Fruit fly (Drosophila melanogaster) whole organism, embryonic: ENCODE results near the gene CG4041.
A peak's percentile ranks its signal among the peaks of the same experiment; 100 is the strongest.

ENCODE experiments used
- Blimp-1 ChIP-seq: fragments of 200-800 bp; sonication (Bioruptor generic); optimal IDR thresholded peaks from 3 replicates; lab custom pipeline; 2018; ENCODE audit warnings: missing biosample characterization, missing genetic modification characterization, mild to moderate bottlenecking, moderate library complexity, missing genetic modification reagents
- CG10565 ChIP-seq: fragments of 200-800 bp; sonication (Bioruptor generic); optimal IDR thresholded peaks from 3 replicates; lab custom pipeline; 2016; ENCODE audit warnings: missing biosample characterization, mild to moderate bottlenecking, missing genetic modification characterization
- CG12071 ChIP-seq: fragments of 200-800 bp; sonication (Bioruptor generic); optimal IDR thresholded peaks from 3 replicates; lab custom pipeline; 2018; ENCODE audit warnings: missing biosample characterization, mild to moderate bottlenecking, missing genetic modification characterization
- CG13624 ChIP-seq: fragments of 200-800 bp; sonication (Bioruptor generic); optimal IDR thresholded peaks from 2 replicates; lab custom pipeline; 2016; ENCODE audit warnings: missing biosample characterization, missing genetic modification characterization
- CG15011 ChIP-seq: fragments of 200-800 bp; sonication (Bioruptor generic); optimal IDR thresholded peaks from 3 replicates; lab custom pipeline; 2018; ENCODE audit warnings: missing biosample characterization, mild to moderate bottlenecking, missing genetic modification characterization
- CG1529 ChIP-seq: fragments of 200-800 bp; sonication (Bioruptor generic); optimal IDR thresholded peaks from 3 replicates; lab custom pipeline; 2018; ENCODE audit warnings: missing biosample characterization, missing genetic modification characterization
- CG15696 ChIP-seq: fragments of 200-800 bp; sonication (Bioruptor generic); optimal IDR thresholded peaks from 2 replicates; lab custom pipeline; 2019; ENCODE audit warnings: missing biosample characterization, mild to moderate bottlenecking, missing genetic modification characterization, moderate library complexity
- CG1603 ChIP-seq: fragments of 200-800 bp; sonication (Bioruptor generic); optimal IDR thresholded peaks from 2 replicates; lab custom pipeline; 2019; ENCODE audit warnings: missing biosample characterization, mild to moderate bottlenecking, missing genetic modification characterization, moderate library complexity
- CG17359 ChIP-seq: fragments of 200-800 bp; sonication (Bioruptor generic); optimal IDR thresholded peaks from 3 replicates; lab custom pipeline; 2018; ENCODE audit warnings: missing biosample characterization, mild to moderate bottlenecking, missing genetic modification characterization, moderate library complexity
- CG17385 ChIP-seq: fragments of 200-800 bp; sonication (Bioruptor generic); optimal IDR thresholded peaks from 3 replicates; lab custom pipeline; 2018; ENCODE audit warnings: missing biosample characterization, mild to moderate bottlenecking, missing genetic modification characterization
- CG17612 ChIP-seq: fragments of 200-800 bp; sonication (Bioruptor generic); IDR thresholded peaks from 2 replicates; pipeline ENCODE4 v1.3.6; 2022; ENCODE audit warnings: missing biosample characterization, missing genetic modification characterization
- CG2712 ChIP-seq: fragments of 200-800 bp; optimal IDR thresholded peaks from 3 replicates; lab custom pipeline; 2019; ENCODE audit warnings: missing biosample characterization, mild to moderate bottlenecking, missing genetic modification characterization, moderate library complexity
- CG33557 ChIP-seq: fragments of 200-800 bp; sonication (Bioruptor generic); optimal IDR thresholded peaks from 2 replicates; lab custom pipeline; 2019; ENCODE audit warnings: missing biosample characterization, mild to moderate bottlenecking, missing genetic modification characterization, moderate library complexity
- CG3407 ChIP-seq: fragments of 200-800 bp; sonication (Bioruptor generic); optimal IDR thresholded peaks from 2 replicates; lab custom pipeline; 2018; ENCODE audit warnings: missing biosample characterization, mild to moderate bottlenecking, missing genetic modification characterization
- CG3726 ChIP-seq: fragments of 200-800 bp; sonication (Bioruptor generic); IDR thresholded peaks from 3 replicates; pipeline ENCODE4, ENCODE4 v1.3.6; 2022; ENCODE audit warnings: missing biosample characterization, missing genetic modification characterization
- CG3838 ChIP-seq: fragments of 200-800 bp; sonication (Bioruptor generic); optimal IDR thresholded peaks from 3 replicates; lab custom pipeline; 2016; ENCODE audit warnings: missing biosample characterization, missing genetic modification characterization
- CG7786 ChIP-seq: fragments of 200-800 bp; sonication (Bioruptor generic); optimal IDR thresholded peaks from 2 replicates; lab custom pipeline; 2016; ENCODE audit warnings: missing biosample characterization, missing genetic modification characterization
- CrebB ChIP-seq: fragments of 200-800 bp; sonication (Bioruptor generic); optimal IDR thresholded peaks from 3 replicates; lab custom pipeline; 2018; ENCODE audit warnings: missing biosample characterization, mild to moderate bottlenecking, missing genetic modification characterization
- Dbx ChIP-seq: fragments of 200-800 bp; sonication (Bioruptor generic); IDR thresholded peaks from 3 replicates; pipeline ENCODE4 v1.3.6; 2022; ENCODE audit warnings: missing biosample characterization, missing genetic modification characterization
- Dfd ChIP-seq, 2 experiments: fragments of >200 bp; optimal IDR thresholded peaks; 2 replicates each; lab custom pipeline; 2017; ENCODE audit warnings: missing biosample characterization in 2 of 2, missing genetic modification characterization in 2 of 2
- Elba2 ChIP-seq: fragments of 200-800 bp; sonication (Bioruptor generic); optimal IDR thresholded peaks from 3 replicates; lab custom pipeline; 2016; ENCODE audit warnings: missing biosample characterization, missing genetic modification characterization
- Gsc ChIP-seq: fragments of 200-800 bp; sonication (Bioruptor generic); IDR thresholded peaks from 2 replicates; pipeline ENCODE4 v1.3.6; 2022; ENCODE audit warnings: missing biosample characterization, missing genetic modification characterization
- H2.0 ChIP-seq: fragments of 200-800 bp; sonication (Bioruptor generic); IDR thresholded peaks from 2 replicates; pipeline ENCODE4 v1.3.6; 2022; ENCODE audit warnings: missing biosample characterization, missing genetic modification characterization
- HHEX ChIP-seq: fragments of 200-800 bp; sonication (Bioruptor generic); optimal IDR thresholded peaks from 3 replicates; lab custom pipeline; 2017; ENCODE audit warnings: missing biosample characterization, mild to moderate bottlenecking, missing genetic modification characterization, missing genetic modification reagents
- HLH4C ChIP-seq: fragments of 200-800 bp; sonication (Bioruptor generic); IDR thresholded peaks from 3 replicates; pipeline ENCODE4 v1.3.6; 2022; ENCODE audit warnings: missing biosample characterization, missing genetic modification characterization; ENCODE audit not compliant: partially characterized antibody
- MESR4 ChIP-seq: fragments of 200-800 bp; sonication (Bioruptor generic); optimal IDR thresholded peaks from 2 replicates; lab custom pipeline; 2018; ENCODE audit warnings: missing biosample characterization, mild to moderate bottlenecking, missing genetic modification characterization, moderate library complexity
- Med ChIP-seq: fragments of 200-800 bp; sonication (Bioruptor generic); peaks from one replicate; lab custom pipeline; 2016; ENCODE audit warnings: missing biosample characterization, missing genetic modification characterization, mild to moderate bottlenecking, inconsistent platforms, moderate library complexity
- Pdp1 ChIP-seq, 2 experiments: fragments of 200-800 bp; sonication (Bioruptor generic); optimal IDR thresholded peaks; 3 replicates each; lab custom pipeline; 2016; ENCODE audit warnings: missing biosample characterization in 2 of 2, missing genetic modification characterization in 2 of 2, mild to moderate bottlenecking in 1 of 2, moderate library complexity in 1 of 2
- Spps ChIP-seq: fragments of 200-800 bp; sonication (Bioruptor generic); optimal IDR thresholded peaks from 2 replicates; lab custom pipeline; 2018; ENCODE audit warnings: missing biosample characterization, mild to moderate bottlenecking, missing genetic modification characterization
- Ssrp ChIP-seq: fragments of 200-800 bp; sonication (Bioruptor generic); optimal IDR thresholded peaks from 2 replicates; lab custom pipeline; 2018; ENCODE audit warnings: missing biosample characterization, mild to moderate bottlenecking, missing genetic modification characterization, moderate library complexity
- Vsx1 ChIP-seq: fragments of 200-800 bp; sonication (Bioruptor generic); optimal IDR thresholded peaks from 2 replicates; lab custom pipeline; 2017; ENCODE audit warnings: missing biosample characterization, mild to moderate bottlenecking, missing genetic modification characterization, missing genetic modification reagents
- abd-A ChIP-seq: fragments of 200-800 bp; sonication (Bioruptor generic); optimal IDR thresholded peaks from 3 replicates; lab custom pipeline; 2019; ENCODE audit warnings: missing biosample characterization, mild to moderate bottlenecking, missing genetic modification characterization, moderate library complexity
- chn ChIP-seq: fragments of 200-800 bp; sonication (Bioruptor generic); optimal IDR thresholded peaks from 2 replicates; lab custom pipeline; 2016; ENCODE audit warnings: missing biosample characterization, missing genetic modification characterization
- crc ChIP-seq: fragments of 200-800 bp; sonication (Bioruptor generic); optimal IDR thresholded peaks from 2 replicates; lab custom pipeline; 2016; ENCODE audit warnings: missing biosample characterization, missing genetic modification characterization
- danr ChIP-seq: fragments of 200-800 bp; sonication (Bioruptor generic); IDR thresholded peaks from 2 replicates; pipeline ENCODE4 v1.3.6; 2022; ENCODE audit warnings: missing biosample characterization, missing genetic modification characterization
- en ChIP-seq: fragments of 200-800 bp; sonication (Bioruptor generic); optimal IDR thresholded peaks from 2 replicates; lab custom pipeline; 2016; ENCODE audit warnings: missing biosample characterization, missing genetic modification characterization
- ftz-f1 ChIP-seq: fragments of 200-800 bp; sonication (Bioruptor generic); optimal IDR thresholded peaks from 2 replicates; lab custom pipeline; 2016; ENCODE audit warnings: missing biosample characterization, missing genetic modification characterization
- peb ChIP-seq: fragments of 200-800 bp; sonication (Bioruptor generic); IDR thresholded peaks from 2 replicates; pipeline ENCODE4 v1.3.6; 2022; ENCODE audit warnings: missing biosample characterization, missing genetic modification characterization
- pnt ChIP-seq: fragments of 200-800 bp; sonication (Bioruptor generic); optimal IDR thresholded peaks from 3 replicates; lab custom pipeline; 2016; ENCODE audit warnings: missing biosample characterization, missing genetic modification characterization
- sens-2 ChIP-seq: fragments of 200-800 bp; sonication (Bioruptor generic); IDR thresholded peaks from 2 replicates; pipeline ENCODE4 v1.3.6; 2022; ENCODE audit warnings: missing biosample characterization, missing genetic modification characterization
- sima ChIP-seq: fragments of 200-800 bp; sonication (Bioruptor generic); optimal IDR thresholded peaks from 2 replicates; lab custom pipeline; 2016; ENCODE audit warnings: missing biosample characterization, missing genetic modification characterization
- slbo ChIP-seq: fragments of 200-800 bp; sonication (Bioruptor generic); IDR thresholded peaks from 2 replicates; pipeline ENCODE4 v1.3.6; 2022; ENCODE audit warnings: missing biosample characterization, missing genetic modification characterization
- sqz ChIP-seq: fragments of 200-800 bp; sonication (Bioruptor generic); optimal IDR thresholded peaks from 3 replicates; lab custom pipeline; 2018; ENCODE audit warnings: missing biosample characterization, mild to moderate bottlenecking, missing genetic modification characterization
- tap ChIP-seq: fragments of 200-800 bp; optimal IDR thresholded peaks from 3 replicates; lab custom pipeline; 2019; ENCODE audit warnings: missing biosample characterization, mild to moderate bottlenecking, missing genetic modification characterization, moderate library complexity
- tio ChIP-seq: fragments of 200-800 bp; sonication (Bioruptor generic); optimal IDR thresholded peaks from 2 replicates; lab custom pipeline; 2017; ENCODE audit warnings: missing biosample characterization, missing genetic modification characterization, inconsistent platforms
- tna ChIP-seq: fragments of 200-800 bp; sonication (Bioruptor generic); IDR thresholded peaks from 2 replicates; pipeline ENCODE4 v1.3.6; 2022; ENCODE audit warnings: missing biosample characterization, missing genetic modification characterization; ENCODE audit not compliant: partially characterized antibody
- trem ChIP-seq: fragments of 200-800 bp; optimal IDR thresholded peaks from 3 replicates; lab custom pipeline; 2019; ENCODE audit warnings: missing biosample characterization, mild to moderate bottlenecking, missing genetic modification characterization, moderate library complexity
- twi ChIP-seq: fragments of 200-800 bp; optimal IDR thresholded peaks from 2 replicates; lab custom pipeline; 2019; ENCODE audit warnings: missing biosample characterization, mild to moderate bottlenecking, missing genetic modification characterization, moderate library complexity
- vnd ChIP-seq: fragments of 200-800 bp; sonication (Bioruptor generic); IDR thresholded peaks from 3 replicates; pipeline ENCODE4 v1.3.6; 2022; ENCODE audit warnings: missing biosample characterization, missing genetic modification characterization; ENCODE audit not compliant: partially characterized antibody
- zfh1 ChIP-seq: fragments of 200-800 bp; sonication (Bioruptor generic); IDR thresholded peaks from 3 replicates; pipeline ENCODE4 v1.3.6; 2022; ENCODE audit warnings: missing biosample characterization, missing genetic modification characterization

The CG4041 gene

dm6 chrX:4937222-4938071 is 19.2 kb upstream of the CG4041 start (continued):
- TF ChIP-seq CG2712 (tag; lab: Kevin White, UChicago) (no peak), CG17612 (GFP tag; lab: Robert Waterston, UW) (no peak), CG33557 (peak; percentile 2), tio (no peak), Gsc (no peak), Dbx (GFP tag; lab: Robert Waterston, UW) (no peak), danr (GFP tag; lab: Robert Waterston, UW) (no peak), Blimp-1 (GFP tag; lab: Kevin White, UChicago) (peak; percentile 93), Ssrp (tag; lab: Kevin White, UChicago) (no peak), slbo (GFP tag; lab: Robert Waterston, UW) (no peak), sqz (peak; percentile 52), zfh1 (GFP tag; lab: Robert Waterston, UW) (no peak), CG3726 (GFP tag; lab: Robert Waterston, UW) (no peak), tap (tag; lab: Kevin White, UChicago) (no peak), en (GFP tag; lab: Kevin White, UChicago) (no peak), pnt (GFP tag; lab: Kevin White, UChicago) (no peak), trem (no peak), sima (GFP tag; lab: Kevin White, UChicago) (no peak), crc (GFP tag; lab: Kevin White, UChicago) (no peak), MESR4 (GFP tag; lab: Kevin White, UChicago) (peak; percentile 53), peb (no peak), CG15696 (tag; lab: Kevin White, UChicago) (no peak), ftz-f1 (GFP tag; lab: Kevin White, UChicago) (peak; percentile 41), CG1603 (tag; lab: Kevin White, UChicago) (peak; percentile 34), CrebB (tag; lab: Kevin White, UChicago) (no peak), CG13624 (GFP tag; lab: Kevin White, UChicago) (no peak), Dfd (GFP tag; optimal IDR thresholded peaks at IDR 0.05; lab: Kevin White, UChicago) (no peak), chn (GFP tag; lab: Kevin White, UChicago) (no peak), CG1529 (GFP tag; lab: Kevin White, UChicago) (no peak), Med (GFP tag; lab: Kevin White, UChicago) (peak; percentile 19), abd-A (tag; lab: Kevin White, UChicago) (no peak), CG3407 (GFP tag; lab: Kevin White, UChicago) (no peak), CG17359 (tag; lab: Kevin White, UChicago) (no peak), sens-2 (GFP tag; lab: Robert Waterston, UW) (no peak), Elba2 (no peak), HHEX (GFP tag; lab: Kevin White, UChicago) (no peak), CG7786 (GFP tag; lab: Kevin White, UChicago) (no peak), H2.0 (GFP tag; lab: Robert Waterston, UW) (no peak), Pdp1 (GFP tag; optimal IDR thresholded peaks at IDR 0.05; lab: Kevin White, UChicago) (peak in 1 of 2 experiments; percentile 82), HLH4C (GFP tag; lab: Robert Waterston, UW) (no peak), Vsx1 (GFP tag; lab: Kevin White, UChicago) (no peak), Spps (tag; lab: Kevin White, UChicago) (no peak), CG3838 (no peak), CG12071 (GFP tag; lab: Kevin White, UChicago) (no peak), vnd (GFP tag; lab: Robert Waterston, UW) (no peak), twi (no peak), CG17385 (GFP tag; lab: Kevin White, UChicago) (peak; percentile 60), CG15011 (GFP tag; lab: Kevin White, UChicago) (no peak), tna (GFP tag; lab: Robert Waterston, UW) (no peak), CG10565 (no peak)
